Worm (Caenorhabditis elegans): ENCODE measurements around the gene C23G10.7.

C23G10.7 gene

DNA sequence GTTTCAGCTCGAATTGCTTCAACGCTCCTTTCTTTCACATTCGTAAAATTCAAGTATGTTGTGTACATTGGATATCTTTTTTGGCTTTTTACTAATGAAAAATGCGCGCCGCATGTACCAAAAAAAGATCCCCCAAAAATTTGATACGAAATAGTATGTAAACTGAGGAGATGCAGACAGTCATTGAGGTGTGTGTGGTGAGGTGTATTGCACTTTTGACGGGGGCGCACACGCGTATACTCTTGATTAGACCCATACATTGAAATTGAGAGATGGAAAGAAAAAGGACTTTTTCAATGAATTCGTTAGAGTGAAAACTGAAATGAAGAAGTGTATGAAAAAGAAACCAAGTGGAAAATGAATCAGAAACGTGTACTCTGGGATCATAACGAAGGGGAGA is 23.2 kb upstream of the C23G10.7 start:
- no peak for TF ChIP-seq nhr-12 (tag; optimal IDR thresholded peaks at IDR 0.05)
- no peak for TF ChIP-seq flh-1 (GFP tag; optimal IDR thresholded peaks at IDR 0.05)

DNA sequence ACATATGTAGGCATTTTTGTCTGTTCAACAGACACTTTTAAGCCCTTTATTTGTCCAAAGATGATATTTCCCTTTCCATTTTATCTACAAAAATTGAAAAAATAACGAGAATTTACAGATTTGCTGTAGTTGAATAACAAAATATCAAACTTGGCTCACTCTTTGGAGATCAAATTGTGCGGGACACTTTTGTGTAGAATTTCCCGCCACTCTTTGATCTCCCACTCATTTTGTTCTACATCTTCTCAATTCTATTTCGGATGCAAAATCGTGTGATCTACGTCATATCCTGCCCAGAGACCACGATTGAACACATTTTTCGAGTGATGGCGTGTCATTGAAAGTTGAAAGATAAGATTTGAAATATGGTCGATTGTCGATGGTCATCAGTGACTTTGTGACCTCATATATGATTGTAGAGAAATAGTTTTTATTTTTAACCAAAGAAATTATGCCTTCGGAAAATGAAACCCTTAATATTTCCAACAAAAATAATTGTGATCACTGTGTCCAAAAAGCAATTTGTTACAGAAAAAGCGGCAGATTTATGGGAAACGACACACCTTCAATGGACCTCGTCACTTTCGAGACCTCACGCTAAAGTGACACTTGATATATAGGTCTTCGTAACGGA is 18.7 kb upstream of the C23G10.7 start, which contains the start of gene hot-4:
TSS of gene hot-4 (plus strand) at position 584 of the 634 bp plus-strand sequence.
- TF ChIP-seq blmp-1 (tag; optimal IDR thresholded peaks at IDR 0.05) (no peak), ceh-83 (GFP tag; optimal IDR thresholded peaks at IDR 0.05) (no peak), mep-1 (tag; optimal IDR thresholded peaks at IDR 0.05) (no peak), ztf-11 (tag; optimal IDR thresholded peaks at IDR 0.05) (no peak), cnd-1 (tag; optimal IDR thresholded peaks at IDR 0.05) (no peak), nhr-12 (tag; optimal IDR thresholded peaks at IDR 0.05) (no peak), hlh-1 (tag; optimal IDR thresholded peaks at IDR 0.05) (no peak), unc-62 (GFP tag; optimal IDR thresholded peaks at IDR 0.05) (no peak), pha-4 (tag; optimal IDR thresholded peaks at IDR 0.05) (no peak), ces-1 (GFP tag; optimal IDR thresholded peaks at IDR 0.05) (no peak), nhr-237 (tag; optimal IDR thresholded peaks at IDR 0.05) (no peak), tbx-8 (GFP tag; optimal IDR thresholded peaks at IDR 0.05) (no peak)

DNA sequence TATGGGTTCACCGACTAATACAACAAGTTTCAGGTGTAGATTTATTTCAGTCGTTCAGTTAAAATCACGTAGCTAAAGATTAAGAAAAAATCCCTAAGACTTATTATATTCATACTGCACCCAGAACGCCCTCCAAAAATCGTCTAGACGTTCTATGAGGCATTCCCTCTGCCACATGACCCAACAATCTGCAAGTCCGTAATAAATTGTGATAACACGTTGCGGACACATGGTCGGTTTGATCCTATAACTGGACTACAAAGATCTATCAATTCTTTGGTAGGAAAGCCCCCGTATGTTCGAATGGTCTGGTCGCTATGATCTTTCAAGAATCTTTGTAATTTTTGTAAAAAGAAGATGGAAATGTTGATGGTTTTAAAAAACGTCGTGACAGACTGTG is 17.7 kb upstream of the C23G10.7 start:
- no peak for TF ChIP-seq sem-2 (GFP tag; optimal IDR thresholded peaks at IDR 0.05)
- TF ChIP-seq nhr-2 (tag; optimal IDR thresholded peaks at IDR 0.05), result no peak
- no peak for TF ChIP-seq mep-1 (tag; optimal IDR thresholded peaks at IDR 0.05)
- no peak for TF ChIP-seq lin-32 (GFP tag; optimal IDR thresholded peaks at IDR 0.05)
- no peak for TF ChIP-seq ceh-83 (GFP tag; optimal IDR thresholded peaks at IDR 0.05)
- no peak for TF ChIP-seq lin-13 (tag; optimal IDR thresholded peaks at IDR 0.05)
- no peak for TF ChIP-seq tbx-8 (GFP tag; optimal IDR thresholded peaks at IDR 0.05)
- TF ChIP-seq nhr-12 (tag; optimal IDR thresholded peaks at IDR 0.05), result no peak
- no peak for TF ChIP-seq M03D4.4 (tag; optimal IDR thresholded peaks at IDR 0.05)
- TF ChIP-seq ces-1 (GFP tag; optimal IDR thresholded peaks at IDR 0.05), result no peak
- no peak for TF ChIP-seq cnd-1 (tag; optimal IDR thresholded peaks at IDR 0.05)
- TF ChIP-seq unc-62 (GFP tag; optimal IDR thresholded peaks at IDR 0.05), result no peak

DNA sequence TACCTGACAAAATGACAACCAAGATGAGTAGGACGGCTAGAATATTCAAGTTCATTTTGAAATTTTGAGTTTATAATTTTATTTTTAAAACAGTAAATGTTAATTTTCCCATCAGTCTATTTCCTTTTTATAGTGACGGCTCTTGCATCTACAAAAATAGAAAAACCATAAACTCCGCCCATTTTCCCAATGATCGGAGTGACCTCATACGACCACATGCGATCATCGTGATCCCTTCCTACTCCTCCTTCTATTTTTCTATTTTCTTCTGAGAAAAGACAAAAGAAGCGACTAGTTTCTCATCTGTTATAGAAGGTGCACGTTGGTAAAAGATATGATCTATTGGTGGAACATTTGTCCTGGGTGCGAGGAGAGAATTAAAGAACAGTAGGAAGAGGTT is 17.3 kb upstream of the C23G10.7 start, which contains the start of gene C23G10.11:
TSS of gene C23G10.11 (minus strand) at position 101 of the 400 bp plus-strand sequence.
- no peak for TF ChIP-seq ceh-83 (GFP tag; optimal IDR thresholded peaks at IDR 0.05)
- TF ChIP-seq mab-5 (tag; optimal IDR thresholded peaks at IDR 0.05), result no peak
- no peak for TF ChIP-seq ham-2 (GFP tag; optimal IDR thresholded peaks at IDR 0.05)
- TF ChIP-seq unc-39 (tag; optimal IDR thresholded peaks at IDR 0.05), result no peak
- TF ChIP-seq ceh-43 (GFP tag; optimal IDR thresholded peaks at IDR 0.05), result no peak
- no peak for TF ChIP-seq mls-2 (tag; optimal IDR thresholded peaks at IDR 0.05)
- TF ChIP-seq snpc-4 (tag; optimal IDR thresholded peaks at IDR 0.05), result no peak

DNA sequence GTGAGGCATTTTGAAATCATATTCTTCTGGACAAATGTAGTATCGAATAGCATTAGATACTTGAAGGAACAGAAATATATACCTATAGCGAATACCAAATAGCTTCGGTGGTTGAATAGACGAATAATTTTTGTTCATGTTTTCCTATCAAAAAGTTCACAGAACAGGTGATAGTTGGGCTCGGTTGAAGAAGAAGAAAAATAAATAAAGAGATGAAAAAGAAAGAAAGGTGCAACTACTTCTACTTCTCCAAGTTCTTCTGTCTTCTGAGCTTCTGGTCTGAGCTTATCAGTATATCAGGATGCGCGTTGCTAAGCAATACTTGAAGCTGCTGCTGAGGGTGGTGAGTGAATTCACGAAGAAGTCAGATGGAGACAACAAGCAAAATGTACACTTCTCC is 15.7 kb upstream of the C23G10.7 start, which contains the start of gene C23G10.10:
TSS of gene C23G10.10 (minus strand) at position 101 of the 400 bp plus-strand sequence.
- TF ChIP-seq lin-32 (GFP tag; optimal IDR thresholded peaks at IDR 0.05) (no peak), nhr-76 (tag; optimal IDR thresholded peaks at IDR 0.05) (no peak), snpc-4 (tag; optimal IDR thresholded peaks at IDR 0.05) (no peak), hlh-1 (tag; optimal IDR thresholded peaks at IDR 0.05) (no peak), bed-3 (GFP tag; optimal IDR thresholded peaks at IDR 0.05) (no peak), nhr-12 (tag; optimal IDR thresholded peaks at IDR 0.05) (no peak), ceh-39 (tag; optimal IDR thresholded peaks at IDR 0.05) (no peak), mep-1 (tag; optimal IDR thresholded peaks at IDR 0.05) (no peak), drap-1 (GFP tag; optimal IDR thresholded peaks at IDR 0.05) (no peak), flh-1 (GFP tag; optimal IDR thresholded peaks at IDR 0.05) (no peak), unc-39 (tag; optimal IDR thresholded peaks at IDR 0.05) (no peak), elt-1 (tag; optimal IDR thresholded peaks at IDR 0.05; ENCODE audit: borderline replicate concordance, insufficient read depth) (no peak), cnd-1 (tag; optimal IDR thresholded peaks at IDR 0.05) (no peak)
